Worm (Caenorhabditis elegans): ENCODE measurements around the gene ZC15.5.

Gene ZC15.5

ce11 chrV:20297650-20298049, at the start of gene ZC15.5:
ZC15.5 (plus strand) TSS chrV:20297950.
- TF ChIP-seq elt-2 (tag; optimal IDR thresholded peaks at IDR 0.05) (no peak), lin-39 (tag; optimal IDR thresholded peaks at IDR 0.05) (no peak), tbx-2 (tag; optimal IDR thresholded peaks at IDR 0.05) (no peak), fkh-10 (GFP tag; optimal IDR thresholded peaks at IDR 0.05) (no peak), daf-12 (tag; optimal IDR thresholded peaks at IDR 0.05) (no peak), ztf-11 (tag; optimal IDR thresholded peaks at IDR 0.05) (no peak), fos-1 (tag; optimal IDR thresholded peaks at IDR 0.05) (no peak), hmg-11 (tag; optimal IDR thresholded peaks at IDR 0.05) (no peak), nhr-23 (tag; optimal IDR thresholded peaks at IDR 0.05) (no peak), snpc-4 (tag; optimal IDR thresholded peaks at IDR 0.05) (no peak), ceh-28 (tag; optimal IDR thresholded peaks at IDR 0.05) (no peak)

ce11 chrV:20249438-20250120, 48.2 kb upstream of the ZC15.5 start, which contains the start of gene swsn-1:
swsn-1 (minus strand) TSS chrV:20249488.
- TF ChIP-seq nhr-43 (tag; optimal IDR thresholded peaks at IDR 0.05; ENCODE audit: poor library complexity, severe bottlenecking), result no peak
- no peak for TF ChIP-seq mdl-1 (tag; optimal IDR thresholded peaks at IDR 0.05)
- TF ChIP-seq ceh-28 (tag; optimal IDR thresholded peaks at IDR 0.05), result peak; percentile 36
- no peak for TF ChIP-seq ceh-82 (tag; optimal IDR thresholded peaks at IDR 0.05)
- peak; percentile 85 for TF ChIP-seq hmg-11 (tag; optimal IDR thresholded peaks at IDR 0.05)
- TF ChIP-seq lin-39 (tag; optimal IDR thresholded peaks at IDR 0.05), result no peak
- TF ChIP-seq pha-4 (tag; optimal IDR thresholded peaks at IDR 0.05), result no peak
- TF ChIP-seq unc-39 (tag; optimal IDR thresholded peaks at IDR 0.05), result no peak
- TF ChIP-seq lin-15B (tag; optimal IDR thresholded peaks at IDR 0.05), result peak; percentile 10
- no peak for TF ChIP-seq ZK546.5 (tag; optimal IDR thresholded peaks at IDR 0.05)
- TF ChIP-seq nfya-1 (tag; optimal IDR thresholded peaks at IDR 0.05; ENCODE audit: insufficient read depth), result peak; percentile 63
- TF ChIP-seq pqm-1 (tag; optimal IDR thresholded peaks at IDR 0.05), result peak; percentile 6
- TF ChIP-seq zag-1 (tag; optimal IDR thresholded peaks at IDR 0.05), result no peak

- TF ChIP-seq nhr-28 (tag; optimal IDR thresholded peaks at IDR 0.05), result no peak
- no peak for TF ChIP-seq fkh-2 (tag; optimal IDR thresholded peaks at IDR 0.05)
- TF ChIP-seq aly-2 (tag; optimal IDR thresholded peaks at IDR 0.05), result no peak
These were observed 30.8 kb upstream of the ZC15.5 start, which contains the start of gene mdt-17 for ce11 chrV:20266992-20267391. mdt-17 (minus strand) TSS chrV:20267247.

DNA sequence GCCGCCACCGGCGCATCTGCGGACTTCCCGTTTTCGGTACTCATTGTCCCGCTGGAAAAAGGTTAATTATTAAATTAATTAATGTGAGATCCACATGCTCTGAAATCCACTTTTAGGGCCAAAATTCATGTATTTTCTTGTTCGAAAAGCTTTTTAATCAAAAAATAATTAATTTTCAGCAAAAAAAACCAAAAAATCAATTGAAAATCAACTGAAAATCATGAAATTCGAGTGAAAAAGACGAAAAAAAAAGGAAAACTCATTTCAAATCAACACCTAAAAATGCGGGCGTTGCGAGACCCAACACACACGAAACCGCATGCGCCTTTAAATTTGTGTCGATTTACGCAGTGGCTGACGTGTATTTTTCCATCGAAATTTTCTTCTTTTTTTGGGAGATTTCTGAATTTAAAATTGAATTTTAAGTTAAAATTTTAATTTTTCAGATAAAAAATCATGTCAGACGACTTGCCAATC, 28.1 kb upstream of the ZC15.5 start, which contains the start of the genes prmt-1 and cdkr-3:
TSS of gene prmt-1 (minus strand) at position 51 of the 477 bp plus-strand sequence.
TSS of gene cdkr-3 (plus strand) at position 447 of the 477 bp plus-strand sequence.
- TF ChIP-seq fkh-10 (GFP tag; optimal IDR thresholded peaks at IDR 0.05), result peak; percentile 7
- TF ChIP-seq egl-27 (tag; optimal IDR thresholded peaks at IDR 0.05), result no peak
- no peak for TF ChIP-seq ceh-28 (tag; optimal IDR thresholded peaks at IDR 0.05)
- TF ChIP-seq nhr-28 (tag; optimal IDR thresholded peaks at IDR 0.05), result no peak
- no peak for TF ChIP-seq nhr-25 (tag; optimal IDR thresholded peaks at IDR 0.05)
- peak; percentile 53 for TF ChIP-seq lin-39 (tag; optimal IDR thresholded peaks at IDR 0.05)
- TF ChIP-seq R02D3.7 (tag; optimal IDR thresholded peaks at IDR 0.05), result peak; percentile 87
- no peak for TF ChIP-seq ZK546.5 (tag; optimal IDR thresholded peaks at IDR 0.05)
- TF ChIP-seq mdl-1 (tag; optimal IDR thresholded peaks at IDR 0.05), result no peak
- peak; percentile 77 for TF ChIP-seq lin-15B (tag; optimal IDR thresholded peaks at IDR 0.05)
- TF ChIP-seq fos-1 (tag; optimal IDR thresholded peaks at IDR 0.05), result no peak
- no peak for TF ChIP-seq mml-1 (tag; optimal IDR thresholded peaks at IDR 0.05)
- no peak for TF ChIP-seq ceh-9 (tag; optimal IDR thresholded peaks at IDR 0.05)
- peak; percentile 15 for TF ChIP-seq snpc-4 (tag; optimal IDR thresholded peaks at IDR 0.05)
- no peak for TF ChIP-seq aly-2 (tag; optimal IDR thresholded peaks at IDR 0.05)
- TF ChIP-seq egl-5 (tag; optimal IDR thresholded peaks at IDR 0.05), result peak; percentile 29
- TF ChIP-seq pha-4 (tag; optimal IDR thresholded peaks at IDR 0.05), result peak; percentile 75
- TF ChIP-seq nhr-76 (tag; optimal IDR thresholded peaks at IDR 0.05), result no peak
- peak; percentile 18 for TF ChIP-seq nhr-23 (tag; optimal IDR thresholded peaks at IDR 0.05)
- TF ChIP-seq ceh-82 (tag; optimal IDR thresholded peaks at IDR 0.05), result no peak
- TF ChIP-seq unc-62 (GFP tag; optimal IDR thresholded peaks at IDR 0.05), result no peak
- no peak for TF ChIP-seq zag-1 (tag; optimal IDR thresholded peaks at IDR 0.05)
- TF ChIP-seq ceh-16 (tag; optimal IDR thresholded peaks at IDR 0.05), result no peak
- no peak for TF ChIP-seq lsy-12 (tag; optimal IDR thresholded peaks at IDR 0.05)
- peak; percentile 65 for TF ChIP-seq nfya-1 (tag; optimal IDR thresholded peaks at IDR 0.05; ENCODE audit: insufficient read depth)
- peak; percentile 12 for TF ChIP-seq pqm-1 (tag; optimal IDR thresholded peaks at IDR 0.05)
- TF ChIP-seq skn-1 (tag; optimal IDR thresholded peaks at IDR 0.05), result no peak
- TF ChIP-seq elt-1 (tag; optimal IDR thresholded peaks at IDR 0.05), result no peak
- TF ChIP-seq hmg-11 (tag; optimal IDR thresholded peaks at IDR 0.05), result no peak
- TF ChIP-seq ztf-11 (tag; optimal IDR thresholded peaks at IDR 0.05), result no peak
